Worm (Caenorhabditis elegans): Measurements from ENCODE around the gene C09E7.8.

DNA sequence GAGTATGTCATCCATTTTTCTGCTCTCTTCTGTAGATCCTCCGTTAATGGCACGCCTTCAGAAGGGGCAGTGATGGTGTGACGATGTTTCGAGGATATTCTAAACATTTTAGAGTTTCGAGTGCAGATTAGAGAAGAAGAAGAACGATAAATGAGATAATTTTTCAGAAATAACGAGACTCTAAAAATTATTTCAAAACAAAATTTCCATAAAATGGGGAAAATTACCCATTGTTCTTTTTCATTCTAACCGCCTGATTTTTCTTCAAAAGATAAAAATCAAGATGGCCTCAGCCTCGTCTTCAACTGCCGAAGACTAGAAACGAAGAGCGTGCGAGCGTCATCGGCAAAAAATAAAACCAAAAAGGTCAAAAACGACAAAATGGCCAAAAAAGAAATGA lies 42.7 kb upstream of the C09E7.8 start, which contains the start of gene let-765:
- no peak for TF ChIP-seq B0310.2 (tag; optimal IDR thresholded peaks at IDR 0.05)
- TF ChIP-seq ama-1 (optimal IDR thresholded peaks at IDR 0.05), result no peak
- no peak for TF ChIP-seq pes-1 (GFP tag; IDR thresholded peaks at IDR 0.05)
- TF ChIP-seq tbx-37 (GFP tag; conservative IDR thresholded peaks at IDR 0.05), result no peak
- no peak for TF ChIP-seq flt-1 (GFP tag; IDR thresholded peaks at IDR 0.05)

All from whole organism, early embryonic.